Fruit fly (Drosophila melanogaster) whole organism, embryonic: ENCODE results near the gene CG4461.

Experiments used
- Aef1 ChIP-seq: fragments of 200-800 bp; sonication (Bioruptor generic); IDR thresholded peaks from 3 replicates; pipeline ENCODE4 v1.3.6; 2022; ENCODE audit warnings: missing biosample characterization, missing genetic modification characterization
- BEAF-32 ChIP-seq: fragments of 200-800 bp; sonication (Bioruptor generic); optimal IDR thresholded peaks from 3 replicates; lab custom pipeline; 2017; ENCODE audit warnings: missing biosample characterization, missing genetic modification characterization, mild to moderate bottlenecking, moderate library complexity, missing genetic modification reagents
- Bdp1 ChIP-seq: fragments of 200-800 bp; sonication (Bioruptor generic); optimal IDR thresholded peaks from 3 replicates; lab custom pipeline; 2016; ENCODE audit warnings: missing biosample characterization, missing genetic modification characterization
- CG10431 ChIP-seq: fragments of 200-800 bp; sonication (Bioruptor generic); optimal IDR thresholded peaks from 3 replicates; lab custom pipeline; 2018; ENCODE audit warnings: missing biosample characterization, mild to moderate bottlenecking, missing genetic modification characterization
- CG11247 ChIP-seq: fragments of 200-800 bp; sonication (Bioruptor generic); IDR thresholded peaks from 2 replicates; pipeline ENCODE4 v1.3.6; 2022; ENCODE audit warnings: missing biosample characterization, missing genetic modification characterization
- CG11696 ChIP-seq: fragments of 200-800 bp; sonication (Bioruptor generic); IDR thresholded peaks from 2 replicates; pipeline ENCODE4 v1.3.6; 2022; ENCODE audit warnings: missing biosample characterization, missing genetic modification characterization
- CG12299 ChIP-seq: fragments of 200-800 bp; sonication (Bioruptor generic); optimal IDR thresholded peaks from 2 replicates; lab custom pipeline; 2018; ENCODE audit warnings: missing biosample characterization, mild to moderate bottlenecking, missing genetic modification characterization
- CG13624 ChIP-seq: fragments of 200-800 bp; sonication (Bioruptor generic); optimal IDR thresholded peaks from 2 replicates; lab custom pipeline; 2016; ENCODE audit warnings: missing biosample characterization, missing genetic modification characterization
- CG14014 ChIP-seq: fragments of 200-800 bp; sonication (Bioruptor generic); IDR thresholded peaks from 2 replicates; pipeline ENCODE4 v1.3.6; 2022; ENCODE audit warnings: missing biosample characterization, missing genetic modification characterization
- CG14441 ChIP-seq: fragments of 200-800 bp; sonication (Bioruptor generic); IDR thresholded peaks from 2 replicates; pipeline ENCODE4 v1.3.6; 2022; ENCODE audit warnings: missing biosample characterization, missing genetic modification characterization
- CG14667 ChIP-seq: fragments of 200-800 bp; sonication (Bioruptor generic); IDR thresholded peaks from 2 replicates; pipeline ENCODE4 v1.3.6; 2022; ENCODE audit warnings: missing biosample characterization, missing genetic modification characterization
- CG15269 ChIP-seq: fragments of 200-800 bp; sonication (Bioruptor generic); optimal IDR thresholded peaks from 2 replicates; lab custom pipeline; 2018; ENCODE audit warnings: missing biosample characterization, mild to moderate bottlenecking, missing genetic modification characterization, moderate library complexity
- CG16779 ChIP-seq: fragments of 200-800 bp; sonication (Bioruptor generic); IDR thresholded peaks from 2 replicates; pipeline ENCODE4 v1.3.6; 2022; ENCODE audit warnings: missing biosample characterization, missing genetic modification characterization
- CG18262 ChIP-seq: fragments of 200-800 bp; optimal IDR thresholded peaks from 3 replicates; lab custom pipeline; 2019; ENCODE audit warnings: missing biosample characterization, mild to moderate bottlenecking, missing genetic modification characterization, moderate library complexity
- CG2889 ChIP-seq: fragments of 200-800 bp; sonication (Bioruptor generic); IDR thresholded peaks from 3 replicates; pipeline ENCODE4 v1.3.6; 2022; ENCODE audit warnings: missing biosample characterization, missing genetic modification characterization
- CG31441 ChIP-seq: fragments of 200-800 bp; sonication (Bioruptor generic); IDR thresholded peaks from 2 replicates; pipeline ENCODE4 v1.3.6; 2022; ENCODE audit warnings: missing biosample characterization, missing genetic modification characterization
- CG3726 ChIP-seq: fragments of 200-800 bp; sonication (Bioruptor generic); IDR thresholded peaks from 3 replicates; pipeline ENCODE4, ENCODE4 v1.3.6; 2022; ENCODE audit warnings: missing biosample characterization, missing genetic modification characterization
- CG4424 ChIP-seq: fragments of 200-800 bp; sonication (Bioruptor generic); optimal IDR thresholded peaks from 3 replicates; lab custom pipeline; 2016; ENCODE audit warnings: missing biosample characterization, missing genetic modification characterization
- CG7372 ChIP-seq: fragments of 200-800 bp; sonication (Bioruptor generic); IDR thresholded peaks from 2 replicates; pipeline ENCODE4 v1.3.6; 2022; ENCODE audit warnings: missing biosample characterization, missing genetic modification characterization
- Dbx ChIP-seq: fragments of 200-800 bp; sonication (Bioruptor generic); IDR thresholded peaks from 3 replicates; pipeline ENCODE4 v1.3.6; 2022; ENCODE audit warnings: missing biosample characterization, missing genetic modification characterization
- Dip2 ChIP-seq: fragments of 200-800 bp; sonication (Bioruptor generic); IDR thresholded peaks from 2 replicates; pipeline ENCODE4 v1.3.6; 2022; ENCODE audit warnings: missing biosample characterization, missing genetic modification characterization
- Drgx ChIP-seq: fragments of 200-800 bp; sonication (Bioruptor generic); IDR thresholded peaks from 2 replicates; pipeline ENCODE4 v1.3.6; 2022; ENCODE audit warnings: missing biosample characterization, missing genetic modification characterization
- Elba2 ChIP-seq: fragments of 200-800 bp; sonication (Bioruptor generic); optimal IDR thresholded peaks from 3 replicates; lab custom pipeline; 2016; ENCODE audit warnings: missing biosample characterization, missing genetic modification characterization
- Max ChIP-seq: fragments of 200-800 bp; sonication (Bioruptor generic); optimal IDR thresholded peaks from 2 replicates; lab custom pipeline; 2016; ENCODE audit warnings: missing biosample characterization, mild to moderate bottlenecking, missing genetic modification characterization
- Meics ChIP-seq: fragments of 200-800 bp; sonication (Bioruptor generic); optimal IDR thresholded peaks from 2 replicates; lab custom pipeline; 2017; ENCODE audit warnings: missing biosample characterization, mild to moderate bottlenecking, missing genetic modification characterization
- NC2β ChIP-seq: fragments of 200-800 bp; sonication (Bioruptor generic); optimal IDR thresholded peaks from 2 replicates; lab custom pipeline; 2016; ENCODE audit warnings: missing biosample characterization, missing genetic modification characterization
- Rx ChIP-seq: fragments of 200-800 bp; sonication (Bioruptor generic); IDR thresholded peaks from 2 replicates; pipeline ENCODE4 v1.3.6; 2022; ENCODE audit warnings: missing biosample characterization, missing genetic modification characterization
- al ChIP-seq: fragments of 200-800 bp; sonication (Bioruptor generic); IDR thresholded peaks from 2 replicates; pipeline ENCODE4 v1.3.6; 2022; ENCODE audit warnings: missing biosample characterization, missing genetic modification characterization
- amos ChIP-seq: fragments of 200-800 bp; sonication (Bioruptor generic); IDR thresholded peaks from 2 replicates; pipeline ENCODE4 v1.3.6; 2022; ENCODE audit warnings: missing biosample characterization, missing genetic modification characterization; ENCODE audit not compliant: partially characterized antibody
- aop ChIP-seq: fragments of 200-800 bp; sonication (Bioruptor generic); IDR thresholded peaks from 2 replicates; pipeline ENCODE4 v1.3.6; 2022; ENCODE audit warnings: missing biosample characterization, missing genetic modification characterization
- bigmax ChIP-seq: fragments of 200-800 bp; sonication (Bioruptor generic); optimal IDR thresholded peaks from 2 replicates; lab custom pipeline; 2018; ENCODE audit warnings: missing biosample characterization, mild to moderate bottlenecking, missing genetic modification characterization
- br ChIP-seq: fragments of >200 bp; optimal IDR thresholded peaks from 2 replicates; lab custom pipeline; 2017
- bsh ChIP-seq, 2 experiments: fragments of 200-800 bp; sonication (Bioruptor generic); optimal IDR thresholded peaks; 2 replicates each; lab custom pipeline; 2017 to 2018; ENCODE audit warnings: mild to moderate bottlenecking in 2 of 2, missing biosample characterization in 2 of 2, missing genetic modification characterization in 2 of 2, moderate library complexity in 1 of 2
- dmrt11E ChIP-seq: fragments of 200-800 bp; sonication (Bioruptor generic); optimal IDR thresholded peaks from 3 replicates; lab custom pipeline; 2018; ENCODE audit warnings: missing biosample characterization, mild to moderate bottlenecking, missing genetic modification characterization, moderate library complexity
- dysf ChIP-seq: fragments of 200-800 bp; sonication (Bioruptor generic); IDR thresholded peaks from 3 replicates; pipeline ENCODE4 v1.3.6; 2022; ENCODE audit warnings: missing biosample characterization, missing genetic modification characterization
- emc ChIP-seq: fragments of 200-800 bp; sonication (Bioruptor generic); optimal IDR thresholded peaks from 2 replicates; lab custom pipeline; 2016; ENCODE audit warnings: missing biosample characterization, missing genetic modification characterization
- en ChIP-seq: fragments of 200-800 bp; sonication (Bioruptor generic); optimal IDR thresholded peaks from 2 replicates; lab custom pipeline; 2016; ENCODE audit warnings: missing biosample characterization, missing genetic modification characterization
- hbn ChIP-seq: fragments of 200-800 bp; sonication (Bioruptor generic); IDR thresholded peaks from 2 replicates; pipeline ENCODE4 v1.3.6; 2022; ENCODE audit warnings: missing biosample characterization, missing genetic modification characterization; ENCODE audit not compliant: partially characterized antibody
- hkb ChIP-seq, 2 experiments: fragments of 200-800 bp in 1 of 2; fragments of >200 bp in 1 of 2; sonication (Bioruptor generic) in 1 of 2; IDR thresholded peaks in 1 of 2; optimal IDR thresholded peaks in 1 of 2; 2 replicates each; pipeline versions ENCODE4 v1.3.6 to Lab custom; 2017 to 2022; ENCODE audit warnings: missing biosample characterization in 1 of 2, missing genetic modification characterization in 1 of 2
- lbe ChIP-seq: fragments of 200-800 bp; sonication (Bioruptor generic); optimal IDR thresholded peaks from 2 replicates; lab custom pipeline; 2016; ENCODE audit warnings: missing biosample characterization, mild to moderate bottlenecking, missing genetic modification characterization
- mld ChIP-seq: fragments of 200-800 bp; sonication (Bioruptor generic); IDR thresholded peaks from 3 replicates; pipeline ENCODE4 v1.3.6; 2022; ENCODE audit warnings: missing biosample characterization, missing genetic modification characterization; ENCODE audit not compliant: partially characterized antibody
- phol ChIP-seq: fragments of 200-800 bp; sonication (Bioruptor generic); optimal IDR thresholded peaks from 3 replicates; lab custom pipeline; 2018; ENCODE audit warnings: missing biosample characterization, mild to moderate bottlenecking, missing genetic modification characterization, moderate library complexity
- pros ChIP-seq: fragments of 200-800 bp; sonication (Bioruptor generic); optimal IDR thresholded peaks from 3 replicates; lab custom pipeline; 2019; ENCODE audit warnings: missing biosample characterization, mild to moderate bottlenecking, missing genetic modification characterization, moderate library complexity
- pzg ChIP-seq: fragments of 200-800 bp; sonication (Bioruptor generic); optimal IDR thresholded peaks from 3 replicates; lab custom pipeline; 2018; ENCODE audit warnings: missing biosample characterization, mild to moderate bottlenecking, missing genetic modification characterization, moderate library complexity
- ro ChIP-seq: fragments of 200-800 bp; sonication (Bioruptor generic); IDR thresholded peaks from 2 replicates; pipeline ENCODE4 v1.3.6; 2022; ENCODE audit warnings: missing biosample characterization, missing genetic modification characterization
- sens ChIP-seq: fragments of 200-800 bp; sonication (Bioruptor generic); peaks from one replicate; lab custom pipeline; 2016; ENCODE audit warnings: missing biosample characterization, missing genetic modification characterization
- slp2 ChIP-seq: fragments of 200-800 bp; sonication (Bioruptor generic); optimal IDR thresholded peaks from 2 replicates; lab custom pipeline; 2016; ENCODE audit warnings: missing biosample characterization, missing genetic modification characterization
- tgo ChIP-seq: fragments of 200-800 bp; sonication (Bioruptor generic); IDR thresholded peaks from 3 replicates; pipeline ENCODE4 v1.3.6; 2022; ENCODE audit warnings: missing biosample characterization, missing genetic modification characterization
- tll ChIP-seq, 2 experiments: fragments of 200-800 bp in 1 of 2; fragments of >200 bp in 1 of 2; sonication (Bioruptor generic) in 1 of 2; optimal IDR thresholded peaks; 2 replicates each; lab custom pipeline; 2017 to 2019; ENCODE audit warnings: missing biosample characterization in 2 of 2, missing genetic modification characterization in 2 of 2, mild to moderate bottlenecking in 1 of 2, moderate library complexity in 1 of 2
- trem ChIP-seq: fragments of 200-800 bp; optimal IDR thresholded peaks from 3 replicates; lab custom pipeline; 2019; ENCODE audit warnings: missing biosample characterization, mild to moderate bottlenecking, missing genetic modification characterization, moderate library complexity
- z ChIP-seq: fragments of 200-800 bp; sonication (Bioruptor generic); IDR thresholded peaks from 3 replicates; pipeline ENCODE4 v1.3.6; 2022; ENCODE audit warnings: missing biosample characterization, missing genetic modification characterization

Gene CG4461

dm6 chr3L:9397156-9397555 is 21.9 kb downstream of the CG4461 start (continued):
- TF ChIP-seq CG14667 (GFP tag; lab: Robert Waterston, UW), result no peak
- TF ChIP-seq CG4424 (GFP tag; lab: Kevin White, UChicago), result peak; percentile 24
- peak; percentile 52 for TF ChIP-seq sens (GFP tag; lab: Kevin White, UChicago)
- peak; percentile 16 for TF ChIP-seq lbe (GFP tag; lab: Kevin White, UChicago)
- TF ChIP-seq pros (GFP tag; lab: Kevin White, UChicago), result no peak
- TF ChIP-seq BEAF-32 (GFP tag; lab: Kevin White, UChicago), result no peak
- TF ChIP-seq Elba2, result no peak
- peak; percentile 45 for TF ChIP-seq CG13624 (GFP tag; lab: Kevin White, UChicago)
- peak; percentile 13 for TF ChIP-seq trem
- no peak for TF ChIP-seq hkb (optimal IDR thresholded peaks at IDR 0.05; lab: Kevin White, UChicago)
- TF ChIP-seq hkb (GFP tag; IDR thresholded peaks at IDR 0.05; lab: Robert Waterston, UW), result peak; percentile 67; the same call in 1 of the 2 replicates
- TF ChIP-seq CG16779 (GFP tag; lab: Robert Waterston, UW), result 0 out of 2 replicates have a peak, but pooled peaks have one; percentile 48
- TF ChIP-seq CG2889 (GFP tag; lab: Robert Waterston, UW), result no peak
- TF ChIP-seq bigmax (GFP tag; lab: Kevin White, UChicago), result peak; percentile 27
- no peak for TF ChIP-seq Dip2 (GFP tag; lab: Robert Waterston, UW)
- no peak for TF ChIP-seq mld (GFP tag; lab: Robert Waterston, UW)
- no peak for TF ChIP-seq en (GFP tag; lab: Kevin White, UChicago)
- peak; percentile 90 for TF ChIP-seq Meics (GFP tag; lab: Kevin White, UChicago)
- TF ChIP-seq phol, result no peak
- TF ChIP-seq Aef1 (GFP tag; lab: Robert Waterston, UW), result no peak
- 0 out of 2 replicates have a peak, but pooled peaks have one; percentile 6 for TF ChIP-seq CG11696 (GFP tag; lab: Robert Waterston, UW)
- 0 out of 2 replicates have a peak, but pooled peaks have one; percentile 18 for TF ChIP-seq al
- TF ChIP-seq CG14014 (GFP tag; lab: Robert Waterston, UW), result no peak; the same call in 1 of the 2 replicates
- TF ChIP-seq emc, result peak; percentile 10
- TF ChIP-seq tgo (GFP tag; lab: Robert Waterston, UW), result no peak; the same call in 2 of the 3 replicates
- TF ChIP-seq CG14441 (GFP tag; lab: Robert Waterston, UW), result peak; percentile 33; the same call in 1 of the 2 replicates
- TF ChIP-seq z (GFP tag; lab: Robert Waterston, UW), result 0 out of 3 replicates have a peak, but pooled peaks have one; percentile 53
- TF ChIP-seq dysf (GFP tag; lab: Robert Waterston, UW), result peak; percentile 5; the same call in 1 of the 3 replicates
- no peak for TF ChIP-seq CG10431 (GFP tag; lab: Kevin White, UChicago)
- TF ChIP-seq aop (GFP tag; lab: Robert Waterston, UW), result no peak
- peak; percentile 57 for TF ChIP-seq Max
- peak; percentile 35; the same call in 1 of the 2 replicates for TF ChIP-seq CG31441
- TF ChIP-seq slp2 (GFP tag; lab: Kevin White, UChicago), result no peak
- TF ChIP-seq Dbx, result peak; percentile 83; the same call in 2 of the 3 replicates
- TF ChIP-seq bsh (GFP tag; optimal IDR thresholded peaks at IDR 0.05; lab: Kevin White, UChicago), result peak in 1 of 2 experiments; percentile 4
- TF ChIP-seq ro (GFP tag; lab: Robert Waterston, UW), result no peak
- peak; percentile 5; the same call in 1 of the 3 replicates for TF ChIP-seq CG3726 (GFP tag; lab: Robert Waterston, UW)
- no peak for TF ChIP-seq Rx
- TF ChIP-seq dmrt11E (tag; lab: Kevin White, UChicago), result no peak
- peak; percentile 18 for TF ChIP-seq Bdp1 (GFP tag; lab: Kevin White, UChicago)
- peak; percentile 18 for TF ChIP-seq pzg (GFP tag; lab: Kevin White, UChicago)
- no peak for TF ChIP-seq hbn (GFP tag; lab: Robert Waterston, UW)
- peak; percentile 44 for TF ChIP-seq Drgx (GFP tag; lab: Robert Waterston, UW)
- TF ChIP-seq tll (GFP tag; optimal IDR thresholded peaks at IDR 0.05; lab: Kevin White, UChicago), result no peak
- TF ChIP-seq NC2β (GFP tag; lab: Kevin White, UChicago), result peak; percentile 9
- TF ChIP-seq CG11247 (GFP tag; lab: Robert Waterston, UW), result no peak
- TF ChIP-seq br, result no peak
- TF ChIP-seq CG18262 (tag; lab: Kevin White, UChicago), result peak; percentile 46
- peak; percentile 1 for TF ChIP-seq CG15269 (tag; lab: Kevin White, UChicago)
- TF ChIP-seq CG12299 (tag; lab: Kevin White, UChicago), result peak; percentile 80
- TF ChIP-seq amos (GFP tag; lab: Robert Waterston, UW), result no peak
- TF ChIP-seq CG7372 (GFP tag; lab: Robert Waterston, UW), result no peak
